Worm (Caenorhabditis elegans): ENCODE data around the gene txbp-3.
A peak's percentile ranks its signal among the peaks of the same experiment; 100 is the strongest.

The txbp-3 gene

ce11 chrIII:5025136-5025629 is 22.1 kb downstream of the txbp-3 start (continued):
- TF ChIP-seq F22D6.2 (tag; optimal IDR thresholded peaks at IDR 0.05): no peak
- no peak for TF ChIP-seq snpc-3.4 (tag; optimal IDR thresholded peaks at IDR 0.05)
- TF ChIP-seq F10E7.11 (tag; optimal IDR thresholded peaks at IDR 0.05): no peak
- TF ChIP-seq snpc-4 (GFP tag; optimal IDR thresholded peaks at IDR 0.05): no peak
- TF ChIP-seq snpc-4 (tag; optimal IDR thresholded peaks at IDR 0.05): peak in 2 of 4 experiments; percentile 26 to 43
- TF ChIP-seq atf-7 (tag; optimal IDR thresholded peaks at IDR 0.05): peak; percentile 27
- TF ChIP-seq snpc-1.3 (tag; optimal IDR thresholded peaks at IDR 0.05; ENCODE audit: insufficient read depth): no peak
- TF ChIP-seq F57C9.4 (tag; optimal IDR thresholded peaks at IDR 0.05): no peak
- TF ChIP-seq attf-6 (GFP tag; IDR thresholded peaks at IDR 0.05): no peak
- TF ChIP-seq gei-17 (GFP tag; optimal IDR thresholded peaks at IDR 0.05): peak; percentile 7
- no peak for TF ChIP-seq ceh-58 (GFP tag; IDR thresholded peaks at IDR 0.05)
- peak; percentile 35 for TF ChIP-seq zim-3 (tag; optimal IDR thresholded peaks at IDR 0.05)
- peak; percentile 28 for TF ChIP-seq lin-40 (tag; optimal IDR thresholded peaks at IDR 0.05)
- peak; percentile 2 for TF ChIP-seq pha-4 (tag; optimal IDR thresholded peaks at IDR 0.05)
- TF ChIP-seq mcd-1 (GFP tag; IDR thresholded peaks at IDR 0.05): peak; percentile 50; the same call in 1 of the 2 replicates
- TF ChIP-seq rpc-1 (optimal IDR thresholded peaks at IDR 0.05): no peak
- TF ChIP-seq rpc-1 (tag; optimal IDR thresholded peaks at IDR 0.05): no peak
- peak; percentile 48 for TF ChIP-seq tbp1 (GFP tag; optimal IDR thresholded peaks at IDR 0.05)
- TF ChIP-seq ZK185.1 (tag; optimal IDR thresholded peaks at IDR 0.05; ENCODE audit: poor library complexity, severe bottlenecking): no peak
- TF ChIP-seq F37B4.10 (GFP tag; IDR thresholded peaks at IDR 0.05): no peak
- TF ChIP-seq D2030.7 (GFP tag; IDR thresholded peaks at IDR 0.05): peak; percentile 55
- TF ChIP-seq madf-6 (GFP tag; IDR thresholded peaks at IDR 0.05): no peak; the same call in 1 of the 2 replicates
- peak in 1 of 2 experiments; percentile 21 for TF ChIP-seq let-607 (tag; optimal IDR thresholded peaks at IDR 0.05)
- TF ChIP-seq F23B12.7 (tag; optimal IDR thresholded peaks at IDR 0.05; ENCODE audit: insufficient read depth): no peak
- no peak for TF ChIP-seq ceh-27 (GFP tag; optimal IDR thresholded peaks at IDR 0.05)
- TF ChIP-seq lsl-1 (GFP tag; optimal IDR thresholded peaks at IDR 0.05): peak; percentile 14
- no peak for TF ChIP-seq nfya-2 (GFP tag; IDR thresholded peaks at IDR 0.05)

ce11 chrIII:5024393-5024964 is 22.8 kb downstream of the txbp-3 start, which contains the start of gene pcf-11:
Gene pcf-11 (plus strand): TSS chrIII:5024914.
- peak; percentile 54 for TF ChIP-seq tlf-1 (GFP tag; optimal IDR thresholded peaks at IDR 0.05)
- TF ChIP-seq attf-5 (GFP tag; optimal IDR thresholded peaks at IDR 0.05): peak; percentile 26
- TF ChIP-seq C06A6.2 (GFP tag; conservative IDR thresholded peaks at IDR 0.05): 0 out of 2 replicates have a peak, but pooled peaks have one; percentile 13
- no peak for TF ChIP-seq atf-7 (tag; optimal IDR thresholded peaks at IDR 0.05)
- TF ChIP-seq dpff-1 (tag; optimal IDR thresholded peaks at IDR 0.05): no peak
- TF ChIP-seq zfh-2 (GFP tag; conservative IDR thresholded peaks at IDR 0.05): peak; percentile 73
- TF ChIP-seq ZK185.1 (tag; optimal IDR thresholded peaks at IDR 0.05; ENCODE audit: poor library complexity, severe bottlenecking): peak; percentile 5
- TF ChIP-seq ztf-22 (GFP tag; optimal IDR thresholded peaks at IDR 0.05): no peak
- peak in 1 of 3 experiments; percentile 58 for TF ChIP-seq lin-35 (GFP tag; optimal IDR thresholded peaks at IDR 0.05)
- no peak for TF ChIP-seq B0035.1 (tag; optimal IDR thresholded peaks at IDR 0.05)
- TF ChIP-seq nfya-2 (GFP tag; IDR thresholded peaks at IDR 0.05): no peak
- no peak for TF ChIP-seq ztf-26 (tag; optimal IDR thresholded peaks at IDR 0.05)
- peak; percentile 26 for TF ChIP-seq snpc-3.4 (tag; optimal IDR thresholded peaks at IDR 0.05)
- peak; percentile 14 for TF ChIP-seq madf-10 (tag; optimal IDR thresholded peaks at IDR 0.05)
- TF ChIP-seq ccch-3 (GFP tag; optimal IDR thresholded peaks at IDR 0.05): no peak
- TF ChIP-seq ekl-4 (GFP tag; IDR thresholded peaks at IDR 0.05): 0 out of 2 replicates have a peak, but pooled peaks have one; percentile 20
- peak; percentile 46 for TF ChIP-seq ztf-18 (tag; optimal IDR thresholded peaks at IDR 0.05)
- TF ChIP-seq F23B12.7 (tag; optimal IDR thresholded peaks at IDR 0.05; ENCODE audit: insufficient read depth): peak; percentile 3
- peak; percentile 36; the same call in 1 of the 2 replicates for TF ChIP-seq mcd-1 (GFP tag; IDR thresholded peaks at IDR 0.05)
- TF ChIP-seq lin-40 (tag; optimal IDR thresholded peaks at IDR 0.05): peak; percentile 1
- TF ChIP-seq cebp-1 (GFP tag; IDR thresholded peaks at IDR 0.05): no peak
- TF ChIP-seq cebp-1 (tag; optimal IDR thresholded peaks at IDR 0.05): peak; percentile 47
- TF ChIP-seq madf-6 (GFP tag; IDR thresholded peaks at IDR 0.05): no peak
- TF ChIP-seq mel-28 (tag; optimal IDR thresholded peaks at IDR 0.05; ENCODE audit: borderline replicate concordance): no peak
- no peak for TF ChIP-seq ceh-100 (GFP tag; IDR thresholded peaks at IDR 0.05)
- TF ChIP-seq ceh-91 (GFP tag; IDR thresholded peaks at IDR 0.05): no peak
- peak; percentile 33 to 36 for TF ChIP-seq let-607 (tag; optimal IDR thresholded peaks at IDR 0.05)
- no peak for TF ChIP-seq unc-62 (GFP tag; optimal IDR thresholded peaks at IDR 0.05)

Measured in whole organism, young adult.